Worm (Caenorhabditis elegans) whole organism, late embryonic: ENCODE measurements around the gene vrp-1.

Experiments used
- ama-1 ChIP-seq: fragments of 150-350 bp; optimal IDR thresholded peaks from 2 replicates; lab custom pipeline; 2014
- hlh-13 ChIP-seq: fragments of 200-800 bp; sonication (Bioruptor generic); optimal IDR thresholded peaks from 2 replicates; lab custom pipeline; 2018; ENCODE audit warnings: mild to moderate bottlenecking, missing genetic modification characterization, missing compliant biosample characterization
- lim-6 ChIP-seq: sonication (generic microtip); optimal IDR thresholded peaks from 2 replicates; lab custom pipeline; 2016; ENCODE audit warnings: missing genetic modification characterization, missing compliant biosample characterization
- nfya-1 ChIP-seq: sonication (generic microtip); optimal IDR thresholded peaks from 2 replicates; lab custom pipeline; 2017; ENCODE audit warnings: missing genetic modification characterization, mild to moderate bottlenecking, missing compliant biosample characterization, antibody characterized with exemption, moderate library complexity
- nhr-11 ChIP-seq: fragments of 150-350 bp; optimal IDR thresholded peaks from 2 replicates; lab custom pipeline; 2014; ENCODE audit warnings: missing biosample characterization, missing genetic modification characterization
- pha-4 ChIP-seq: fragments of 150-350 bp; optimal IDR thresholded peaks from 2 replicates; lab custom pipeline; 2018; ENCODE audit warnings: missing biosample characterization, missing genetic modification reagents, missing genetic modification characterization
- tbx-7 ChIP-seq: sonication (generic microtip); optimal IDR thresholded peaks from 2 replicates; lab custom pipeline; 2016; ENCODE audit warnings: missing genotype, missing genetic modification characterization, missing compliant biosample characterization

ce11 chrIV:2966884-2967283 lies 45.5 kb upstream of the vrp-1 start:
- TF ChIP-seq lim-6 (tag; lab: Kevin White, UChicago) (no peak), pha-4 (tag; lab: Kevin White, UChicago) (no peak), ama-1 (lab: Kevin White, UChicago) (no peak), nfya-1 (no peak), tbx-7 (tag; lab: Kevin White, UChicago) (no peak), hlh-13 (no peak), nhr-11 (no peak)
